Worm (Caenorhabditis elegans) whole organism, L1 larva: ENCODE data around the gene nhr-146.

Source experiments
- C16A3.4 ChIP-seq: fragments of 150-350 bp; optimal IDR thresholded peaks from 2 replicates; lab custom pipeline; 2014; ENCODE audit warnings: missing biosample characterization, missing genetic modification characterization
- F16B12.6 ChIP-seq: fragments of 150-350 bp; optimal IDR thresholded peaks from 2 replicates; lab custom pipeline; 2014; ENCODE audit warnings: missing biosample characterization, missing genetic modification characterization
- Y116A8C.19 ChIP-seq: sonication (generic microtip); optimal IDR thresholded peaks from 2 replicates; lab custom pipeline; 2016; ENCODE audit warnings: missing compliant biosample characterization, missing genetic modification characterization, borderline replicate concordance
- aha-1 ChIP-seq: fragments of 150-350 bp; optimal IDR thresholded peaks from 2 replicates; lab custom pipeline; 2014; ENCODE audit warnings: missing biosample characterization, missing genetic modification characterization
- alr-1 ChIP-seq: fragments of 200-800 bp; sonication (Bioruptor generic); optimal IDR thresholded peaks from 2 replicates; lab custom pipeline; 2018; ENCODE audit warnings: borderline replicate concordance, mild to moderate bottlenecking, missing genetic modification characterization, missing compliant biosample characterization
- ama-1 ChIP-seq: fragments of 150-350 bp; optimal IDR thresholded peaks from 2 replicates; lab custom pipeline; 2014
- ceh-63 ChIP-seq: fragments of 200-800 bp; sonication (Bioruptor generic); optimal IDR thresholded peaks from 2 replicates; lab custom pipeline; 2018; ENCODE audit warnings: mild to moderate bottlenecking, missing genetic modification characterization, missing compliant biosample characterization
- ceh-82 ChIP-seq, 3 experiments: fragments of 150-350 bp in 1 of 3; sonication (generic microtip) in 2 of 3; optimal IDR thresholded peaks; 2 replicates each; lab custom pipeline; 2014 to 2017; ENCODE audit warnings: missing biosample characterization in 3 of 3, missing genetic modification characterization in 3 of 3
- ceh-90 ChIP-seq: sonication (generic microtip); optimal IDR thresholded peaks from 2 replicates; lab custom pipeline; 2016; ENCODE audit warnings: missing genetic modification characterization, missing compliant biosample characterization
- dpl-1 ChIP-seq, 3 experiments: fragments of 150-350 bp in 2 of 3; sonication (generic microtip) in 1 of 3; optimal IDR thresholded peaks; 2 replicates each; lab custom pipeline; 2014 to 2017; ENCODE audit warnings: missing biosample characterization in 3 of 3, missing genetic modification characterization in 3 of 3, missing genetic modification reagents in 3 of 3
- egl-13 ChIP-seq: sonication (generic microtip); optimal IDR thresholded peaks from 2 replicates; lab custom pipeline; 2016; ENCODE audit warnings: missing genotype, missing genetic modification reagents, missing genetic modification characterization, missing compliant biosample characterization
- egl-27 ChIP-seq, 2 experiments: fragments of 150-350 bp in 1 of 2; sonication (generic microtip); optimal IDR thresholded peaks; 3 replicates each; lab custom pipeline; 2017 to 2018; ENCODE audit warnings: missing biosample characterization in 2 of 2, missing genetic modification characterization in 2 of 2, missing genetic modification reagents in 2 of 2
- ets-5 ChIP-seq: fragments of 200-800 bp; sonication (Bioruptor generic); IDR thresholded peaks from 2 replicates; pipeline ENCODE4 v1.3.6; 2022; ENCODE audit warnings: missing genetic modification characterization, missing compliant biosample characterization
- fkh-10 ChIP-seq: sonication (generic microtip); optimal IDR thresholded peaks from 2 replicates; lab custom pipeline; 2017; ENCODE audit warnings: missing biosample characterization, missing genetic modification reagents, missing genetic modification characterization
- fkh-4 ChIP-seq: sonication (generic microtip); optimal IDR thresholded peaks from 2 replicates; lab custom pipeline; 2016; ENCODE audit warnings: missing compliant biosample characterization, missing genetic modification characterization, borderline replicate concordance
- hlh-17 ChIP-seq: fragments of 200-800 bp; sonication (Bioruptor generic); optimal IDR thresholded peaks from 2 replicates; lab custom pipeline; 2018; ENCODE audit warnings: missing genetic modification characterization, mild to moderate bottlenecking, missing compliant biosample characterization, moderate library complexity, borderline replicate concordance
- hlh-4 ChIP-seq: sonication (generic microtip); optimal IDR thresholded peaks from 2 replicates; lab custom pipeline; 2016; ENCODE audit warnings: mild to moderate bottlenecking, missing genetic modification characterization, missing compliant biosample characterization
- hpl-2 ChIP-seq: fragments of 150-350 bp; optimal IDR thresholded peaks from 2 replicates; lab custom pipeline; 2014; ENCODE audit warnings: missing biosample characterization, missing genetic modification reagents, missing genetic modification characterization
- isw-1 ChIP-seq: fragments of 200-800 bp; sonication (Bioruptor generic); IDR thresholded peaks from 2 replicates; pipeline ENCODE4 v1.3.6; 2022; ENCODE audit warnings: missing genetic modification characterization, missing compliant biosample characterization
- jun-1 ChIP-seq: fragments of 150-350 bp; optimal IDR thresholded peaks from 2 replicates; lab custom pipeline; 2014; ENCODE audit warnings: missing biosample characterization, missing genetic modification reagents, missing genetic modification characterization
- lin-15B ChIP-seq: fragments of 150-350 bp; sonication (generic microtip); optimal IDR thresholded peaks from 3 replicates; lab custom pipeline; 2014; ENCODE audit warnings: missing biosample characterization, missing genetic modification characterization
- lin-39 ChIP-seq: fragments of 150-350 bp; optimal IDR thresholded peaks from 2 replicates; lab custom pipeline; 2014; ENCODE audit warnings: missing biosample characterization, missing genetic modification reagents, missing genetic modification characterization
- lir-3 ChIP-seq: sonication (generic microtip); optimal IDR thresholded peaks from 2 replicates; lab custom pipeline; 2016; ENCODE audit warnings: mild to moderate bottlenecking, missing genetic modification characterization, moderate library complexity, missing compliant biosample characterization; ENCODE audit not compliant: poor library complexity
- mdl-1 ChIP-seq, 2 experiments: fragments of 150-350 bp; optimal IDR thresholded peaks; 2 replicates each; lab custom pipeline; 2014 to 2017; ENCODE audit warnings: missing biosample characterization in 2 of 2, missing genetic modification characterization in 2 of 2, inconsistent platforms in 1 of 2
- mep-1 ChIP-seq: fragments of 150-350 bp; optimal IDR thresholded peaks from 2 replicates; lab custom pipeline; 2014; ENCODE audit warnings: missing biosample characterization, missing genetic modification characterization
- nhr-11 ChIP-seq: fragments of 150-350 bp; optimal IDR thresholded peaks from 2 replicates; lab custom pipeline; 2014; ENCODE audit warnings: missing biosample characterization, missing genetic modification characterization
- nhr-12 ChIP-seq: sonication (generic microtip); optimal IDR thresholded peaks from 2 replicates; lab custom pipeline; 2017; ENCODE audit warnings: missing biosample characterization, missing genetic modification characterization
- nhr-19 ChIP-seq: fragments of 200-800 bp; sonication (Bioruptor generic); conservative IDR thresholded peaks from 2 replicates; pipeline ENCODE4 v1.3.6; 2022; ENCODE audit warnings: missing genetic modification characterization, missing compliant biosample characterization
- nhr-237 ChIP-seq: fragments of 150-350 bp; optimal IDR thresholded peaks from 2 replicates; lab custom pipeline; 2014; ENCODE audit warnings: missing biosample characterization, missing genetic modification characterization
- nhr-76 ChIP-seq: sonication (generic microtip); optimal IDR thresholded peaks from 2 replicates; lab custom pipeline; 2017; ENCODE audit warnings: missing biosample characterization, missing genetic modification characterization
- nhr-77 ChIP-seq: fragments of 150-350 bp; optimal IDR thresholded peaks from 2 replicates; lab custom pipeline; 2014; ENCODE audit warnings: missing biosample characterization, missing genetic modification characterization
- nhr-84 ChIP-seq: sonication (generic microtip); optimal IDR thresholded peaks from 2 replicates; lab custom pipeline; 2017; ENCODE audit warnings: missing biosample characterization, missing genetic modification characterization
- nhr-90 ChIP-seq: sonication (generic microtip); optimal IDR thresholded peaks from 2 replicates; lab custom pipeline; 2016; ENCODE audit warnings: mild to moderate bottlenecking, missing genetic modification characterization, missing compliant biosample characterization; ENCODE audit not compliant: poor library complexity
- pag-3 ChIP-seq: sonication (generic microtip); optimal IDR thresholded peaks from 2 replicates; lab custom pipeline; 2017; ENCODE audit warnings: missing genetic modification characterization, mild to moderate bottlenecking, missing compliant biosample characterization, antibody characterized with exemption, borderline replicate concordance; ENCODE audit not compliant: insufficient read depth
- pax-3 ChIP-seq: fragments of 200-800 bp; sonication (Bioruptor generic); optimal IDR thresholded peaks from 2 replicates; lab custom pipeline; 2018; ENCODE audit warnings: mild to moderate bottlenecking, missing genetic modification characterization, moderate library complexity, missing compliant biosample characterization
- pqm-1 ChIP-seq: sonication (generic microtip); optimal IDR thresholded peaks from 3 replicates; lab custom pipeline; 2017; ENCODE audit warnings: missing biosample characterization, missing genetic modification characterization
- skn-1 ChIP-seq: fragments of 150-350 bp; optimal IDR thresholded peaks from 2 replicates; lab custom pipeline; 2014; ENCODE audit warnings: missing biosample characterization, missing genetic modification characterization
- snu-23 ChIP-seq: sonication (generic microtip); optimal IDR thresholded peaks from 2 replicates; lab custom pipeline; 2016; ENCODE audit warnings: missing genetic modification characterization, missing compliant biosample characterization
- sox-4 ChIP-seq: sonication (generic microtip); optimal IDR thresholded peaks from 2 replicates; lab custom pipeline; 2016; ENCODE audit warnings: missing genetic modification characterization, missing compliant biosample characterization
- sptf-1 ChIP-seq: fragments of 150-350 bp; optimal IDR thresholded peaks from 2 replicates; lab custom pipeline; 2014; ENCODE audit warnings: missing biosample characterization, missing genetic modification characterization
- swsn-7 ChIP-seq: sonication (generic microtip); optimal IDR thresholded peaks from 2 replicates; lab custom pipeline; 2016; ENCODE audit warnings: missing genetic modification characterization, missing compliant biosample characterization
- tlp-1 ChIP-seq: fragments of 150-350 bp; optimal IDR thresholded peaks from 2 replicates; lab custom pipeline; 2014; ENCODE audit warnings: missing biosample characterization, missing genetic modification characterization
- unc-130 ChIP-seq: fragments of 150-350 bp; optimal IDR thresholded peaks from 2 replicates; lab custom pipeline; 2017; ENCODE audit warnings: missing biosample characterization, missing genetic modification characterization, inconsistent platforms
- unc-30 ChIP-seq: sonication (generic microtip); optimal IDR thresholded peaks from 2 replicates; lab custom pipeline; 2017; ENCODE audit warnings: missing biosample characterization, missing genetic modification characterization
- unc-62 ChIP-seq: fragments of 150-350 bp; optimal IDR thresholded peaks from 2 replicates; lab custom pipeline; 2014; ENCODE audit warnings: missing biosample characterization, missing genetic modification reagents, missing genetic modification characterization
- xbp-1 ChIP-seq: sonication (generic microtip); optimal IDR thresholded peaks from 2 replicates; lab custom pipeline; 2016; ENCODE audit warnings: missing genetic modification characterization, missing compliant biosample characterization
- zip-4 ChIP-seq: fragments of 200-800 bp; sonication (Bioruptor generic); optimal IDR thresholded peaks from 2 replicates; lab custom pipeline; 2018; ENCODE audit warnings: mild to moderate bottlenecking, missing genetic modification characterization, moderate library complexity, missing compliant biosample characterization
- ztf-11 ChIP-seq, 2 experiments: sonication (generic microtip); optimal IDR thresholded peaks; 2 replicates each; lab custom pipeline; 2016 to 2017; ENCODE audit warnings: missing genetic modification characterization in 2 of 2, missing biosample characterization in 1 of 2, missing compliant biosample characterization in 1 of 2
- ztf-4 ChIP-seq: fragments of 150-350 bp; optimal IDR thresholded peaks from 2 replicates; lab custom pipeline; 2014; ENCODE audit warnings: missing biosample characterization, missing genetic modification characterization

Gene nhr-146

ce11 chrIV:1649794-1650193, 23.2 kb downstream of the nhr-146 start (continued):
- TF ChIP-seq egl-27 (tag; optimal IDR thresholded peaks at IDR 0.05; lab: Kevin White, UChicago) (no peak), fkh-4 (no peak), ets-5 (GFP tag; lab: Robert Waterston, UW) (no peak), ama-1 (lab: Kevin White, UChicago) (no peak), xbp-1 (tag; lab: Kevin White, UChicago) (no peak), nhr-90 (tag; lab: Kevin White, UChicago) (no peak), unc-30 (no peak), snu-23 (peak; percentile 50), ztf-4 (no peak), ceh-63 (GFP tag; lab: Kevin White, UChicago) (no peak), skn-1 (tag; lab: Kevin White, UChicago) (peak; percentile 49), lin-15B (no peak), ceh-82 (tag; optimal IDR thresholded peaks at IDR 0.05; lab: Kevin White, UChicago) (peak in 1 of 3 experiments; percentile 65), zip-4 (GFP tag; lab: Kevin White, UChicago) (no peak), C16A3.4 (tag; lab: Kevin White, UChicago) (peak; percentile 19), F16B12.6 (tag; lab: Kevin White, UChicago) (no peak), sox-4 (tag; lab: Kevin White, UChicago) (no peak), jun-1 (peak; percentile 4), lir-3 (no peak), nhr-77 (tag; lab: Kevin White, UChicago) (no peak), unc-62 (no peak), isw-1 (GFP tag; lab: Robert Waterston, UW) (no peak), nhr-19 (GFP tag; lab: Robert Waterston, UW) (0 out of 2 replicates have a peak, but pooled peaks have one; percentile 9), hlh-4 (tag; lab: Kevin White, UChicago) (no peak), mdl-1 (tag; optimal IDR thresholded peaks at IDR 0.05; lab: Kevin White, UChicago) (peak in 1 of 2 experiments; percentile 41), lin-39 (tag; lab: Kevin White, UChicago) (no peak), nhr-84 (tag; lab: Kevin White, UChicago) (no peak), pqm-1 (tag; lab: Kevin White, UChicago) (no peak), nhr-76 (tag; lab: Kevin White, UChicago) (no peak), ceh-90 (tag; lab: Kevin White, UChicago) (no peak), nhr-12 (tag; lab: Kevin White, UChicago) (no peak), pax-3 (tag; lab: Kevin White, UChicago) (no peak), fkh-10 (GFP tag; lab: Kevin White, UChicago) (no peak), dpl-1 (GFP tag; optimal IDR thresholded peaks at IDR 0.05; lab: Kevin White, UChicago) (peak in 1 of 3 experiments; percentile 25), ztf-11 (tag; optimal IDR thresholded peaks at IDR 0.05; lab: Kevin White, UChicago) (no peak), pag-3 (no peak), hlh-17 (GFP tag; lab: Kevin White, UChicago) (no peak), swsn-7 (tag; lab: Kevin White, UChicago) (no peak), nhr-237 (no peak), mep-1 (tag; lab: Kevin White, UChicago) (peak; percentile 16), egl-13 (tag; lab: Kevin White, UChicago) (no peak), Y116A8C.19 (tag; lab: Kevin White, UChicago) (no peak), hpl-2 (GFP tag; lab: Kevin White, UChicago) (no peak), aha-1 (no peak), sptf-1 (tag; lab: Kevin White, UChicago) (no peak), unc-130 (tag; lab: Kevin White, UChicago) (no peak), nhr-11 (tag; lab: Kevin White, UChicago) (no peak), alr-1 (tag; lab: Kevin White, UChicago) (no peak), tlp-1 (no peak)
